Worm (Caenorhabditis elegans): ENCODE data around the gene Y38A10A.2.

Gene Y38A10A.2

DNA sequence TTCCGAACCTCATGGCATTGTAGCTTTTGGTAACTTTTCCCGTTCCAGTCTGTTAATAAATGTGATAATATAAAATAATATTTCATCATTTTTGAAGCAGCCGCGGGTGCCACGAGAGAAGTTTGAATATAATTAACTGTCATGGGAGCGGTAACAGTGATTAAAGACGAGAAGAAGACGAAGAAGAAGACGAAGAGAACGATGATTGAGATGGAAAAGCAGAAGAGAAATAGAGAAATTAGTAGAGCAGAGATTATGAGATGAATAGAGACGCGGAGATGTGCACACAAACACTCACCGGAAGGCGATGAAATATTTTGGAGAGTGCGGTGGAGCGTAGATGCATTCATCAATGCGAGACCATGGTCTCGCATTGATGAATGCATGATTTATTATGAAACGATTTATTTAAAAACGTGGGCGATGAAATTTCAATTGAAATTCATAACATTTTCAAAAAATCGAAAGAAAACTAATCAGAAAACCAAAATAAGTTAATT lies 10.0 kb downstream of the Y38A10A.2 start, which contains the start of gene seip-1 (continued):
- TF ChIP-seq lin-39 (tag; optimal IDR thresholded peaks at IDR 0.05) (peak; percentile 89), ztf-11 (tag; optimal IDR thresholded peaks at IDR 0.05) (no peak), nhr-12 (tag; optimal IDR thresholded peaks at IDR 0.05) (no peak), nhr-28 (tag; optimal IDR thresholded peaks at IDR 0.05) (no peak)

DNA sequence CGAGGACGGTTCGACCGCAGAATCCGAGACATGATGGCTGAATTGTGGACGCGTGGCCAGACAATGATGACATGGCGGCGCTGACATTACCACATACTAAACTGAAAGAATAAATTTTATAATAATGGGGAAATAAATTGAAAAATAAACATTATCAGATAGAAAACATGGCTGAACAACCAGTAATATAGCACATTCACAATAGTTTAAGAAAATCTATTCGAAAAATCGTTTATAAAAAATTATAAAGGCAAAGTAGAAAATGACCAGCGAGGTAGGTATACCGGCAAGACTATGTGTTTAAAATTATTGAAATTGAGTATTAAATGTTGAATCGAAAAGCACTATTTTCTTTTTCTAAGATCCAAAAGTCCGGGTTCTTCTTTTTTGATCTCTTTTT lies 12.1 kb downstream of the Y38A10A.2 start, which contains the start of gene jamp-1:
jamp-1 (minus strand) TSS at position 101 of the 400 bp plus-strand sequence.
- TF ChIP-seq ceh-28 (tag; optimal IDR thresholded peaks at IDR 0.05) (no peak), aly-2 (tag; optimal IDR thresholded peaks at IDR 0.05) (no peak), nhr-11 (tag; optimal IDR thresholded peaks at IDR 0.05) (no peak), ZK546.5 (tag; optimal IDR thresholded peaks at IDR 0.05) (no peak), nhr-76 (tag; optimal IDR thresholded peaks at IDR 0.05) (no peak), fkh-2 (tag; optimal IDR thresholded peaks at IDR 0.05) (no peak), R02D3.7 (tag; optimal IDR thresholded peaks at IDR 0.05) (no peak), lsy-12 (tag; optimal IDR thresholded peaks at IDR 0.05) (no peak), nhr-237 (tag; optimal IDR thresholded peaks at IDR 0.05) (no peak), pqm-1 (tag; optimal IDR thresholded peaks at IDR 0.05) (no peak), nhr-28 (tag; optimal IDR thresholded peaks at IDR 0.05) (no peak), ztf-11 (tag; optimal IDR thresholded peaks at IDR 0.05) (no peak), snpc-4 (tag; optimal IDR thresholded peaks at IDR 0.05) (no peak), elt-1 (tag; optimal IDR thresholded peaks at IDR 0.05) (no peak), ztf-4 (tag; optimal IDR thresholded peaks at IDR 0.05) (no peak), pha-4 (tag; optimal IDR thresholded peaks at IDR 0.05) (no peak)

DNA sequence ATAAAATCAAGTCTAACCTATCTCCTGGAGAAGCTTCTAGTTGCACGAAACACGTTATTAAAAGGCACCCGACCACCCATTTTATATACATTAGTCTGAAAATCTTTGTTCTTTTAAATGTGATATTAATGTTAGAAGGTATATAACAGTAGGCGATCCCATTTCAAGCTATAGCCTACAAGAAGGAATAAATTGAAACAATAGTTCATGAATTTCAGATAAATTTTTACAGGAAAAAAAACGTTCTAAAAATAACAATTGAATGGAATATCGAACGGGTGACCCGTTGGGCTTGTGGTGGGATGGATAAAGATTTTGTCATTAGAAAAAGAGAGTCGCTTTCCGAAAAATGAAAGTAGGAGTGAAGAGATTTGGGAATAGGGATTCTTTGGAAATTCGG lies 15.4 kb downstream of the Y38A10A.2 start, which contains the start of gene pgap-3:
pgap-3 (minus strand) TSS at position 101 of the 400 bp plus-strand sequence.
- TF ChIP-seq ama-1 (optimal IDR thresholded peaks at IDR 0.05) = no peak
- TF ChIP-seq lin-39 (tag; optimal IDR thresholded peaks at IDR 0.05) = no peak
- TF ChIP-seq ztf-11 (tag; optimal IDR thresholded peaks at IDR 0.05) = no peak
- no peak for TF ChIP-seq nhr-23 (tag; optimal IDR thresholded peaks at IDR 0.05)
- no peak for TF ChIP-seq ZK546.5 (tag; optimal IDR thresholded peaks at IDR 0.05)
- TF ChIP-seq ceh-82 (tag; optimal IDR thresholded peaks at IDR 0.05) = no peak
- TF ChIP-seq ztf-4 (tag; optimal IDR thresholded peaks at IDR 0.05) = no peak
- no peak for TF ChIP-seq mdl-1 (tag; optimal IDR thresholded peaks at IDR 0.05)
- no peak for TF ChIP-seq lin-15B (tag; optimal IDR thresholded peaks at IDR 0.05)

DNA sequence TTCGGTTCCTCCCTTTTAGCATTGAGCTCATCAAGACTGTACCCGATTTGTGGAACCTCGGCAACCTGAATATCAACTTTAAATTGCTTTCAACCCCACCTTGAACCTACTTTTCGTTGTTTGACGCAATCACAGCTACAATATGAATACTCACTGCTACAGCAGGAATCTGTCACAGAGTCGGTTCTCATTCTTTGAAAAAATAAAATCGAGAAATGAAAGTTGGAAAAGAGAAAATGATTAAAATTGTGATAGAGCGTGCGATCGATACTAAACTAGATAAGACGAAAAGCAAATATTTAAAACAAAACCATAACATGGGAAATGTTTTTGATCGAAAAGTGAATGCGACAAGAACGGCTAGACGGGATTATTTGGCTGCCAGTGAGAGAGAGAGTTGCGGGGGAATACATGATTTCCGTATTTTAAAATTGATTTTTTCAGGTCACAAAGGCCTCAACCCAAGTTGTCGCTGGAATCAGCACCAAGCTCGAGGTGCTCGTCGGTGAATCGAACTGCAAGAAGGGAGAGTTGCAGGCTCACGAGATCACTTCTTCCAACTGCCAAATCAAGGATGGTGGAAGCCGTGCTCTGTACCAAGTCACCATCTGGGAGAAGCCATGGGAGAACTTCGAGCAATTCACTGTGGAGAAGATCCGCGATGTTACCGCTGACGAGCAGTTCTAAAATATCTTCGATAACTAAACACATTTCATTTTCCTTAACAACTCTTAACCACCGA lies 18.2 kb downstream of the Y38A10A.2 start, which contains the start of gene R01B10.3:
R01B10.3 (minus strand) TSS at position 277 of the 742 bp plus-strand sequence.
- peak; percentile 26 for TF ChIP-seq pha-4 (tag; optimal IDR thresholded peaks at IDR 0.05)
- TF ChIP-seq nhr-28 (tag; optimal IDR thresholded peaks at IDR 0.05) = no peak

ce11 chrV:6044448-6044847 lies 18.8 kb downstream of the Y38A10A.2 start:
- TF ChIP-seq elt-2 (tag; optimal IDR thresholded peaks at IDR 0.05) (peak; percentile 38), ztf-4 (tag; optimal IDR thresholded peaks at IDR 0.05) (no peak)

DNA sequence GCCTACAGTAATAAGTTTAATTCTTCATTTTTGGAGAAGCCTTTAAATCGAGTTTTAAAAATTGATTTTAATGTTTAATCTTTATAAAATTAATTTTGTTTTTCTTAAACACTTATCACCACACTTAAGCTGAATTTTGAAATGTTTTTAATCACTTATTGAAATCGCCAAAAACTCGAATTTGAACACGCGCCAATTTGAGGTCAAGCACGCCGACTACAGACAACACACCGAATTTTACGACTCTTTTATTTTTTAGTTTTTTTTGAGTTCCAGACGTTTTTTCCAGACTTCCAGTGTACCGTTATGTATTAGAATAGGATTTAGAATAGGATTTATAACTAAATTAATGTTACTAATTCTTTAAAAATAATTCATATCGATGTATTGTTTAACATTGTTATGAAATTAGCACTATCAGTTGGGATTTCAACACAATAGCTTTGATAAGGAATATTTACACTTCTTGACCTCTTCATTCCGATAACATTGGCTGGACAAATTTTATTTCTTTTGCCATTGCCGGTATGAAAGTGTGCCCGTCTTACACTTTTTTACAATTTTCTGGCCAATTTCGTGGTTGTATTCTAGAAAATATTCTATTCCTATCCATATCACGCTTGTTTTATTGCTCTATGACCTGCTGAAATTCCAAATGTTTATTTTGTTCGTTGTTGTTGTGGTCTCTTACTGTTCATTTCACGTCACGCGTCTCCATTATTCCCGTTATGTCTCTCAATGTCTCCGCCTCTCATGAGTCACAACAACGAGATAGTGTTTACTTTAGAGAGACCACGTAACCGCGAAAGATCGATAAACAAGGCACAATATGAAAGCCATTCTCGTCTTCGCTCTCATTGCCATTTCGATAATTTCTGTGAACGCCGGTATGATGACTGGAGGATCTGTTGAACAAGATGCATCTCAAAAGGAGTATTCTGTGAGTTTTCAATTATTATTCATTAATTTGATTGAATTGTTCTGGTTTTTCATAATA lies 19.7 kb downstream of the Y38A10A.2 start, which contains the start of gene cpi-2:
cpi-2 (plus strand) TSS at position 788 of the 997 bp plus-strand sequence.
- TF ChIP-seq nhr-11 (tag; optimal IDR thresholded peaks at IDR 0.05) (no peak), mdl-1 (tag; optimal IDR thresholded peaks at IDR 0.05) (no peak), nhr-25 (tag; optimal IDR thresholded peaks at IDR 0.05) (peak; percentile 7), ama-1 (optimal IDR thresholded peaks at IDR 0.05) (peak; percentile 81), egl-27 (tag; optimal IDR thresholded peaks at IDR 0.05) (no peak), snpc-4 (tag; optimal IDR thresholded peaks at IDR 0.05) (peak; percentile 3), ceh-28 (tag; optimal IDR thresholded peaks at IDR 0.05) (peak; percentile 88), elt-2 (tag; optimal IDR thresholded peaks at IDR 0.05) (peak; percentile 70), mml-1 (tag; optimal IDR thresholded peaks at IDR 0.05) (no peak), nhr-23 (tag; optimal IDR thresholded peaks at IDR 0.05) (no peak), hmg-11 (tag; optimal IDR thresholded peaks at IDR 0.05) (peak; percentile 51), R02D3.7 (tag; optimal IDR thresholded peaks at IDR 0.05) (no peak), zag-1 (tag; optimal IDR thresholded peaks at IDR 0.05) (no peak), pha-4 (tag; optimal IDR thresholded peaks at IDR 0.05) (peak; percentile 93), ZK546.5 (tag; optimal IDR thresholded peaks at IDR 0.05) (no peak), ceh-16 (tag; optimal IDR thresholded peaks at IDR 0.05) (no peak), nhr-43 (tag; optimal IDR thresholded peaks at IDR 0.05; ENCODE audit: poor library complexity, severe bottlenecking) (no peak), ceh-82 (tag; optimal IDR thresholded peaks at IDR 0.05) (no peak), nfya-1 (tag; optimal IDR thresholded peaks at IDR 0.05; ENCODE audit: insufficient read depth) (peak; percentile 58), lsy-12 (tag; optimal IDR thresholded peaks at IDR 0.05) (no peak), elt-1 (tag; optimal IDR thresholded peaks at IDR 0.05) (no peak), ztf-4 (tag; optimal IDR thresholded peaks at IDR 0.05) (no peak), unc-39 (tag; optimal IDR thresholded peaks at IDR 0.05) (no peak), unc-62 (GFP tag; optimal IDR thresholded peaks at IDR 0.05) (no peak)
